Worm (Caenorhabditis elegans) whole organism, late embryonic: ENCODE results near the gene R05G9.5.

Experiments
- C38D4.7 ChIP-seq: fragments of 200-800 bp; sonication (Bioruptor generic); optimal IDR thresholded peaks from 2 replicates; lab custom pipeline; 2018; ENCODE audit warnings: mild to moderate bottlenecking, missing genetic modification characterization, moderate library complexity, missing compliant biosample characterization
- K02D7.2 ChIP-seq: sonication (generic microtip); optimal IDR thresholded peaks from 2 replicates; lab custom pipeline; 2017; ENCODE audit warnings: mild to moderate bottlenecking, missing genetic modification characterization, missing compliant biosample characterization
- T23F11.4 ChIP-seq: fragments of 200-800 bp; sonication (Bioruptor generic); optimal IDR thresholded peaks from 2 replicates; lab custom pipeline; 2018; ENCODE audit warnings: mild to moderate bottlenecking, missing genetic modification characterization, missing compliant biosample characterization
- Y22D7AL.16 ChIP-seq: sonication (generic microtip); optimal IDR thresholded peaks from 2 replicates; lab custom pipeline; 2016; ENCODE audit warnings: missing genetic modification characterization, missing compliant biosample characterization
- ceh-14 ChIP-seq: sonication (generic microtip); optimal IDR thresholded peaks from 2 replicates; lab custom pipeline; 2016; ENCODE audit warnings: missing genotype, missing genetic modification characterization, missing compliant biosample characterization
- ceh-18 ChIP-seq: sonication (generic microtip); optimal IDR thresholded peaks from 2 replicates; lab custom pipeline; 2016; ENCODE audit warnings: missing genetic modification characterization, missing compliant biosample characterization
- ceh-2 ChIP-seq: sonication (generic microtip); optimal IDR thresholded peaks from 2 replicates; lab custom pipeline; 2016; ENCODE audit warnings: missing genotype, missing genetic modification characterization, missing compliant biosample characterization
- ceh-45 ChIP-seq: fragments of 200-800 bp; sonication (Bioruptor generic); IDR thresholded peaks from 2 replicates; pipeline ENCODE4 v1.3.6; 2022; ENCODE audit warnings: missing genetic modification reagents, missing genetic modification characterization, missing compliant biosample characterization
- ceh-6 ChIP-seq: fragments of 200-800 bp; sonication (Bioruptor generic); optimal IDR thresholded peaks from 2 replicates; lab custom pipeline; 2018; ENCODE audit warnings: mild to moderate bottlenecking, missing genetic modification characterization, missing compliant biosample characterization
- ceh-9 ChIP-seq: sonication (generic microtip); optimal IDR thresholded peaks from 2 replicates; lab custom pipeline; 2016; ENCODE audit warnings: mild to moderate bottlenecking, missing genetic modification characterization, inconsistent platforms, missing compliant biosample characterization
- che-1 ChIP-seq: sonication (generic microtip); optimal IDR thresholded peaks from 2 replicates; lab custom pipeline; 2016; ENCODE audit warnings: mild to moderate bottlenecking, missing genetic modification characterization, missing compliant biosample characterization
- ets-4 ChIP-seq: sonication (generic microtip); optimal IDR thresholded peaks from 2 replicates; lab custom pipeline; 2016; ENCODE audit warnings: missing genetic modification characterization, missing compliant biosample characterization
- fax-1 ChIP-seq: sonication (generic microtip); optimal IDR thresholded peaks from 2 replicates; lab custom pipeline; 2016; ENCODE audit warnings: missing genotype, missing genetic modification characterization, missing compliant biosample characterization
- fkh-10 ChIP-seq: fragments of 150-350 bp; optimal IDR thresholded peaks from 2 replicates; lab custom pipeline; 2014; ENCODE audit warnings: missing biosample characterization, missing genetic modification reagents, missing genetic modification characterization
- gmeb-2 ChIP-seq: sonication (generic microtip); optimal IDR thresholded peaks from 2 replicates; lab custom pipeline; 2016; ENCODE audit warnings: missing genetic modification characterization, inconsistent platforms, missing compliant biosample characterization
- hlh-13 ChIP-seq: fragments of 200-800 bp; sonication (Bioruptor generic); optimal IDR thresholded peaks from 2 replicates; lab custom pipeline; 2018; ENCODE audit warnings: mild to moderate bottlenecking, missing genetic modification characterization, missing compliant biosample characterization
- hlh-30 ChIP-seq: sonication (generic microtip); optimal IDR thresholded peaks from 2 replicates; lab custom pipeline; 2017; ENCODE audit warnings: antibody characterized with exemption, missing genetic modification characterization, missing compliant biosample characterization; ENCODE audit not compliant: insufficient read depth
- lim-6 ChIP-seq: sonication (generic microtip); optimal IDR thresholded peaks from 2 replicates; lab custom pipeline; 2016; ENCODE audit warnings: missing genetic modification characterization, missing compliant biosample characterization
- lin-11 ChIP-seq: fragments of 200-800 bp; sonication (Bioruptor generic); optimal IDR thresholded peaks from 2 replicates; lab custom pipeline; 2018; ENCODE audit warnings: mild to moderate bottlenecking, missing genetic modification characterization, missing compliant biosample characterization
- madf-2 ChIP-seq: sonication (generic microtip); optimal IDR thresholded peaks from 2 replicates; lab custom pipeline; 2017; ENCODE audit warnings: missing genetic modification characterization, missing compliant biosample characterization
- nhr-11 ChIP-seq: fragments of 150-350 bp; optimal IDR thresholded peaks from 2 replicates; lab custom pipeline; 2014; ENCODE audit warnings: missing biosample characterization, missing genetic modification characterization
- pha-2 ChIP-seq: sonication (generic microtip); optimal IDR thresholded peaks from 2 replicates; lab custom pipeline; 2017; ENCODE audit warnings: mild to moderate bottlenecking, missing genetic modification characterization, missing compliant biosample characterization
- pqm-1 ChIP-seq: sonication (generic microtip); optimal IDR thresholded peaks from 2 replicates; lab custom pipeline; 2016; ENCODE audit warnings: missing genetic modification characterization, missing compliant biosample characterization
- pros-1 ChIP-seq: fragments of 150-350 bp; optimal IDR thresholded peaks from 2 replicates; lab custom pipeline; 2014; ENCODE audit warnings: missing biosample characterization, missing genetic modification reagents, missing genetic modification characterization
- ref-2 ChIP-seq: sonication (generic microtip); optimal IDR thresholded peaks from 2 replicates; lab custom pipeline; 2016; ENCODE audit warnings: missing genetic modification characterization, missing compliant biosample characterization
- sdc-2 ChIP-seq: sonication (generic microtip); optimal IDR thresholded peaks from 2 replicates; lab custom pipeline; 2016; ENCODE audit warnings: missing genotype, missing genetic modification characterization, missing compliant biosample characterization
- sox-2 ChIP-seq: fragments of 200-800 bp; sonication (Bioruptor generic); IDR thresholded peaks from 2 replicates; pipeline ENCODE4 v1.3.6; 2022; ENCODE audit warnings: missing genetic modification reagents, missing genetic modification characterization, missing compliant biosample characterization
- syd-9 ChIP-seq: sonication (generic microtip); optimal IDR thresholded peaks from 2 replicates; lab custom pipeline; 2016; ENCODE audit warnings: mild to moderate bottlenecking, missing genetic modification characterization, moderate library complexity, missing compliant biosample characterization
- tbx-7 ChIP-seq: sonication (generic microtip); optimal IDR thresholded peaks from 2 replicates; lab custom pipeline; 2016; ENCODE audit warnings: missing genotype, missing genetic modification characterization, missing compliant biosample characterization
- ttx-3 ChIP-seq: sonication (generic microtip); optimal IDR thresholded peaks from 2 replicates; lab custom pipeline; 2016; ENCODE audit warnings: missing genetic modification reagents, missing genetic modification characterization, missing compliant biosample characterization
- unc-3 ChIP-seq, 2 experiments: fragments of 200-800 bp in 1 of 2; sonication (Bioruptor generic) in 1 of 2; sonication (generic microtip) in 1 of 2; conservative IDR thresholded peaks in 1 of 2; optimal IDR thresholded peaks in 1 of 2; 2 replicates each; pipeline versions ENCODE4 v1.3.6 to Lab custom; 2016 to 2022; ENCODE audit warnings: missing compliant biosample characterization in 2 of 2, missing genetic modification characterization in 2 of 2, missing genetic modification reagents in 1 of 2
- unc-55 ChIP-seq: sonication (generic microtip); optimal IDR thresholded peaks from 2 replicates; lab custom pipeline; 2017; ENCODE audit warnings: missing biosample characterization, missing genetic modification reagents, missing genetic modification characterization

Gene R05G9.5

ce11 chrII:6482102-6482501 lies 18.0 kb downstream of the R05G9.5 start, which contains the start of gene del-10:
del-10 (minus strand) TSS chrII:6482125.
- TF ChIP-seq ceh-18 (peak; percentile 15), unc-55 (peak; percentile 39), fkh-10 (GFP tag; lab: Kevin White, UChicago) (no peak)

DNA sequence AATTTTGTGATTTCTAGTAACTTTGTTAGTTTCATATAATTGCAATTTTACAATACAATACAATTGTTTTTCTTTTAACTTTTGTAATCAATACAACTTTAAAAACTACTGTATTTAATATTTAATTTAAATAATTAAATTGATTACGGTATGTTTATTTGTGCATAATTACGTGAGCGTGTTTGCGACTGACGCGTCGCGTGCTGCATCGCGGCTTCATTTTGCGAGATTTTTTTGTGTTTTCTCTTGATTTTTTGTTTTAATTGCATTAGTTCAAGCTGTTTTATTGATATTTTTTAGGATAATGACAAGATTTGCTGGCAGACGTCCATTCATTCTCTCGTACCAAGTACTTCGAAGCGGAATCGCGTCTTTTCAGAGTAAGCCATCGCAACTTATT lies 23.4 kb downstream of the R05G9.5 start, which contains the start of gene T28D9.4:
T28D9.4 (plus strand) TSS at position 301 of the 400 bp plus-strand sequence.
- TF ChIP-seq hlh-13 (GFP tag; lab: Kevin White, UChicago) (no peak), pros-1 (tag; lab: Kevin White, UChicago) (no peak)
- TF ChIP-seq, all 69 proteins: peak for 0

DNA sequence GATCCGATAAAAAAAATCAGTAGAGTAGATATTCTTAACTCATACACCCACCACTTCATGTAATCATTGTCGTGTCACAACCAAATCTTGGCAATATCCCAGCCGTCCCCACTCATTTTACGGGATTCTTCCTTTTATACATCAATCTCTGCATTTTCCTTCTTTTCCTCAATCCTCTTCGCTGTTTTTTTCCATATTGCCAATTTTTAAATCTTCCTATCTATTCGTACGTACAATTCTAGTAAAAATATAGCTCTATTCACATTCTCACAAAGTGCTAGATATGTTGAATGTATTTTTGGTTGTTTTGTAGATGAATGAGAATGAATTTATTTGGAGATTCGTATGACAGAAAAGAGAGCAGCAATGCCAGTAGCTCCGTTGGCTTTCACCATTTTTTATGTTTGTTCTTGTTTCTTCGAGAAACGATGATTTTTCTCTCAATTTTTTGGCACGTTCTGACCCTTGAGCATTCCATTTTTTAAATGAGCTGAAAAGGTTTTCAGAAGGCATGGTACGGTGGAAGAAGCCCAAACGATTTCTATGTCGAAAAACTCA lies 24.8 kb downstream of the R05G9.5 start, which contains the start of gene T28D9.16:
T28D9.16 (plus strand) TSS at position 508 of the 558 bp plus-strand sequence.
- TF ChIP-seq ets-4 (tag; lab: Kevin White, UChicago), result no peak
- TF ChIP-seq nhr-11, result no peak
- no peak for TF ChIP-seq che-1
- no peak for TF ChIP-seq lim-6
- no peak for TF ChIP-seq madf-2 (tag; lab: Kevin White, UChicago)
- no peak for TF ChIP-seq ref-2 (tag; lab: Kevin White, UChicago)
- no peak for TF ChIP-seq fkh-10 (GFP tag; lab: Kevin White, UChicago)
- no peak for TF ChIP-seq syd-9 (tag; lab: Kevin White, UChicago)
- TF ChIP-seq ttx-3 (tag; lab: Kevin White, UChicago), result no peak
- TF ChIP-seq Y22D7AL.16 (tag; lab: Kevin White, UChicago), result no peak
- TF ChIP-seq K02D7.2 (tag; lab: Kevin White, UChicago), result no peak
- no peak for TF ChIP-seq ceh-9 (tag; lab: Kevin White, UChicago)
- no peak for TF ChIP-seq gmeb-2 (tag; lab: Kevin White, UChicago)
- TF ChIP-seq ceh-14 (tag; lab: Kevin White, UChicago), result no peak
- TF ChIP-seq ceh-18, result no peak
- TF ChIP-seq pqm-1 (tag; lab: Kevin White, UChicago), result no peak
- TF ChIP-seq sox-2 (GFP tag; lab: Robert Waterston, UW), result no peak
- no peak for TF ChIP-seq sdc-2 (tag; lab: Kevin White, UChicago)
- no peak for TF ChIP-seq ceh-6 (GFP tag; lab: Kevin White, UChicago)
- TF ChIP-seq, all 69 proteins: peak for 0

- no peak for TF ChIP-seq ceh-2 (tag; lab: Kevin White, UChicago)
- no peak for TF ChIP-seq unc-3 (GFP tag; conservative IDR thresholded peaks at IDR 0.05; lab: Robert Waterston, UW)
- TF ChIP-seq unc-3 (tag; optimal IDR thresholded peaks at IDR 0.05; lab: Kevin White, UChicago), result no peak
- no peak for TF ChIP-seq ceh-45 (GFP tag; lab: Robert Waterston, UW)
- no peak for TF ChIP-seq ceh-6 (GFP tag; lab: Kevin White, UChicago)
- no peak for TF ChIP-seq fax-1 (tag; lab: Kevin White, UChicago)
- TF ChIP-seq ref-2 (tag; lab: Kevin White, UChicago), result no peak
- no peak for TF ChIP-seq sox-2 (GFP tag; lab: Robert Waterston, UW)
Measured at ce11 chrII:6470985-6471384, 29.1 kb downstream of the R05G9.5 start, which contains the start of gene dgk-5. dgk-5 (minus strand) TSS chrII:6471085.

DNA sequence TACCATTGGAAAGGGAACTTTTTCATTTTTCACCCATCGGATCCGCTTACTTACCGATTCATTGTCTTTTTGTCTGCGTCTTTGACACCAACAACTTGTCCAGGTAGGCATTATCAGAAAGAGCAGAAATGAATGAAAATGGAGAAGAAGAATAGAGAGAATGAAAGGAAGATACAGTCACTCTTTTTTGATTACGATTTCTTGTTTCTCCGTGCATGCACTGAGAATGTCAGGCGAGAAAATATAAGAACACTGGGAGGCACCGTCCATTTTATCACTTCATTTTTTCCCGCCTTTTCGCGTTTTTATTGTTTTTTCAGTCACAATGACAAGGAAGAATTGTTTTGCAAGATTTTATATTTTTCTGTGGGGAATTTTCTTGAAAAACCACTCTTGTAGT lies 30.7 kb downstream of the R05G9.5 start:
- TF ChIP-seq hlh-30 (tag; lab: Kevin White, UChicago), result no peak
- no peak for TF ChIP-seq tbx-7 (tag; lab: Kevin White, UChicago)
- TF ChIP-seq C38D4.7 (GFP tag; lab: Kevin White, UChicago), result no peak
- TF ChIP-seq ceh-9 (tag; lab: Kevin White, UChicago), result no peak
- TF ChIP-seq hlh-13 (GFP tag; lab: Kevin White, UChicago), result no peak
- TF ChIP-seq pha-2 (tag; lab: Kevin White, UChicago), result no peak
- TF ChIP-seq T23F11.4, result no peak
- no peak for TF ChIP-seq ceh-18
- TF ChIP-seq lin-11, result no peak
- TF ChIP-seq ets-4 (tag; lab: Kevin White, UChicago), result no peak
